Worm (Caenorhabditis elegans): Measurements from ENCODE around the gene F42A10.6.

Gene F42A10.6

ce11 chrIII:6145896-6146295 lies 30.8 kb downstream of the F42A10.6 start, which contains the start of gene Y42G9A.3:
Y42G9A.3 (plus strand) TSS chrIII:6146258.
- no peak for TF ChIP-seq efl-1 (GFP tag; optimal IDR thresholded peaks at IDR 0.05)
- no peak for TF ChIP-seq him-1 (tag; optimal IDR thresholded peaks at IDR 0.05)
- no peak for TF ChIP-seq pbrm-1 (GFP tag; IDR thresholded peaks at IDR 0.05)
- peak; percentile 28 for TF ChIP-seq nhr-80 (tag; optimal IDR thresholded peaks at IDR 0.05)
- no peak for TF ChIP-seq C06A6.2 (GFP tag; conservative IDR thresholded peaks at IDR 0.05)
- TF ChIP-seq sptf-2 (GFP tag; optimal IDR thresholded peaks at IDR 0.05), result no peak
- TF ChIP-seq F57A8.1 (GFP tag; optimal IDR thresholded peaks at IDR 0.05), result no peak
- TF ChIP-seq lsl-1 (GFP tag; optimal IDR thresholded peaks at IDR 0.05), result no peak

DNA sequence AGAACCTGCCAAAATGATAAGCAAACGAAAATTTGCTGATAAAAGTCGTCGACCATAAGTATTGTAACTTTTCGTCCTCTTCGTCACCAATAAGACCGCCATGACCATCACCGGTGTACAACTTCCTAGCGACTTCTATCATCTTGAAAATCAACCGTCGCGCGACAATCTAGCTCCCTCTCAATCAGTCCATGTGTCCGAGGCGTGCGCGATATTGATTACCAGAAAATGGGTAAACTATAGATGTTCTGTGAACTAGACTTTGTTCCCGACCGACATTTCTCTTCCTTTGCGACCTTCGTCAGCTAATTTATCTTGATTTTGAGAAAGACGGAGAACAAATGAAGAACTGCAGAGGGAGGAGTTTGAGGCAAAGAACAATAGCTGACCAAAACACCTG lies 31.4 kb downstream of the F42A10.6 start:
- TF ChIP-seq ztf-26 (tag; optimal IDR thresholded peaks at IDR 0.05) (peak; percentile 54), nhr-80 (tag; optimal IDR thresholded peaks at IDR 0.05) (peak; percentile 35), ztf-25 (GFP tag; IDR thresholded peaks at IDR 0.05) (no peak)

- TF ChIP-seq ztf-26 (tag; optimal IDR thresholded peaks at IDR 0.05), result peak; percentile 14
- TF ChIP-seq snpc-3.4 (tag; optimal IDR thresholded peaks at IDR 0.05), result no peak
- TF ChIP-seq madf-8 (GFP tag; conservative IDR thresholded peaks at IDR 0.05), result no peak
These were observed 32.2 kb downstream of the F42A10.6 start for ce11 chrIII:6144390-6144962.

DNA sequence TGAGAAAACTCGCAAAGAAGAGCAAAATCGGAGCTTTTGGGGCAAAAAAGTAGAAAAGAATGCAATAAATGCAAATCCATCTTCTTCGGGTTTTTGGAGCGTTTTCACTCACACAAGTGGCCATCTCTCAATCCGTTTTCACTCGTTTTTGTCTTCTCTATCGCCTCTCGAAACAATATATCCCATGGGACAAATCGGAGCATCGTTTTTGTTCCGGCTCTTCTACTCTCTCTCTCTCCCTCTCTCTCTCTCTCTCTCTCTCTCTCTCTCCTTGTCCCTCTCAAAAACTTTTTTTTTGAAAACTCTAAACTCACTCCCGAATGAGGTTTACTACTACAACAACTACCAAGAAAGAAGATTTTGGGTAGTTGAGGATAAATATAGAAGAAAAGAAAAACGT lies 35.1 kb downstream of the F42A10.6 start:
- TF ChIP-seq pbrm-1 (GFP tag; IDR thresholded peaks at IDR 0.05) (0 out of 2 replicates have a peak, but pooled peaks have one; percentile 39), mcd-1 (GFP tag; IDR thresholded peaks at IDR 0.05) (0 out of 2 replicates have a peak, but pooled peaks have one; percentile 16), B0019.2 (GFP tag; conservative IDR thresholded peaks at IDR 0.05) (0 out of 2 replicates have a peak, but pooled peaks have one; percentile 26), ekl-4 (GFP tag; IDR thresholded peaks at IDR 0.05) (0 out of 2 replicates have a peak, but pooled peaks have one; percentile 30), mes-4 (tag; optimal IDR thresholded peaks at IDR 0.05) (no peak), nfya-1 (tag; optimal IDR thresholded peaks at IDR 0.05; ENCODE audit: borderline replicate concordance, insufficient read depth) (no peak), egrh-3 (GFP tag; IDR thresholded peaks at IDR 0.05) (0 out of 2 replicates have a peak, but pooled peaks have one; percentile 14)

- TF ChIP-seq snpc-3.4 (tag; optimal IDR thresholded peaks at IDR 0.05) (peak; percentile 47), B0336.3 (GFP tag; IDR thresholded peaks at IDR 0.05) (no peak), attf-3 (GFP tag; conservative IDR thresholded peaks at IDR 0.05) (no peak), nhr-27 (tag; optimal IDR thresholded peaks at IDR 0.05) (no peak), zfh-2 (GFP tag; conservative IDR thresholded peaks at IDR 0.05) (no peak), ets-4 (GFP tag; optimal IDR thresholded peaks at IDR 0.05) (no peak), nhr-120 (GFP tag; IDR thresholded peaks at IDR 0.05) (no peak), somi-1 (GFP tag; optimal IDR thresholded peaks at IDR 0.05) (no peak), madf-8 (GFP tag; conservative IDR thresholded peaks at IDR 0.05) (peak; percentile 24; the same call in 1 of the 2 replicates), nfyb-1 (GFP tag; IDR thresholded peaks at IDR 0.05) (no peak), ZK185.1 (tag; optimal IDR thresholded peaks at IDR 0.05; ENCODE audit: poor library complexity, severe bottlenecking) (no peak), xnd-1 (tag; optimal IDR thresholded peaks at IDR 0.05) (peak; percentile 83), efl-1 (GFP tag; optimal IDR thresholded peaks at IDR 0.05) (no peak), repo-1 (tag; optimal IDR thresholded peaks at IDR 0.05) (no peak), ceh-91 (GFP tag; IDR thresholded peaks at IDR 0.05) (no peak), Y79H2A.3 (GFP tag; conservative IDR thresholded peaks at IDR 0.05) (no peak), akir-1 (GFP tag; optimal IDR thresholded peaks at IDR 0.05) (no peak), snpc-1.1 (tag; optimal IDR thresholded peaks at IDR 0.05; ENCODE audit: insufficient read depth) (no peak), nfya-1 (tag; optimal IDR thresholded peaks at IDR 0.05; ENCODE audit: borderline replicate concordance, insufficient read depth) (no peak), lin-35 (GFP tag; optimal IDR thresholded peaks at IDR 0.05) (no peak), athp-1 (tag; optimal IDR thresholded peaks at IDR 0.05) (peak; percentile 92), madf-6 (GFP tag; IDR thresholded peaks at IDR 0.05) (peak; percentile 73), mes-4 (tag; optimal IDR thresholded peaks at IDR 0.05) (no peak), cebp-1 (GFP tag; IDR thresholded peaks at IDR 0.05) (no peak), cebp-1 (tag; optimal IDR thresholded peaks at IDR 0.05) (no peak), Y95B8A.8 (GFP tag; IDR thresholded peaks at IDR 0.05) (no peak)
These were observed 35.8 kb downstream of the F42A10.6 start for ce11 chrIII:6140818-6141217.

Data from whole organism, young adult.